Fruit fly (Drosophila melanogaster) whole organism, adult: ENCODE results near the gene Las.

Experiments
- CG12768 ChIP-seq: fragments of 200-800 bp; sonication (Bioruptor generic); optimal IDR thresholded peaks from 2 replicates; lab custom pipeline; 2017; ENCODE audit warnings: missing biosample characterization, missing genetic modification characterization, mild to moderate bottlenecking, moderate library complexity, missing genetic modification reagents
- CG7101 ChIP-seq: fragments of 200-800 bp; sonication (Bioruptor generic); optimal IDR thresholded peaks from 2 replicates; lab custom pipeline; 2018; ENCODE audit warnings: missing biosample characterization, mild to moderate bottlenecking, missing genetic modification characterization, moderate library complexity
- Clk ChIP-seq: fragments of 200-800 bp; sonication (Bioruptor generic); optimal IDR thresholded peaks from 2 replicates; lab custom pipeline; 2017; ENCODE audit warnings: missing biosample characterization, missing genetic modification characterization

dm6 chr3L:20446030-20446429, 13.9 kb upstream of the Las start:
- no peak for TF ChIP-seq CG7101
- TF ChIP-seq Clk (GFP tag; lab: Kevin White, UChicago), result no peak
- TF ChIP-seq CG12768 (GFP tag; lab: Kevin White, UChicago), result no peak
